Fruit fly (Drosophila melanogaster) whole organism, pupa: ENCODE measurements around the gene CG31102.

Experiments used
- CG10348 ChIP-seq: fragments of 200-800 bp; sonication (Bioruptor generic); IDR thresholded peaks from 2 replicates; pipeline ENCODE4 v1.3.6; 2022; ENCODE audit warnings: missing biosample characterization, missing genetic modification characterization
- CG12605 ChIP-seq: fragments of 200-800 bp; sonication (Bioruptor generic); IDR thresholded peaks from 2 replicates; pipeline ENCODE4 v1.3.6; 2022; ENCODE audit warnings: missing biosample characterization, missing genetic modification characterization
- CG15710 ChIP-seq: fragments of 200-800 bp; sonication (Bioruptor generic); optimal IDR thresholded peaks from 2 replicates; lab custom pipeline; 2018; ENCODE audit warnings: missing biosample characterization, mild to moderate bottlenecking, missing genetic modification characterization, moderate library complexity
- CG32121 ChIP-seq: fragments of 200-800 bp; sonication (Bioruptor generic); IDR thresholded peaks from 2 replicates; pipeline ENCODE4 v1.3.6; 2022; ENCODE audit warnings: missing biosample characterization, missing genetic modification characterization
- CG8159 ChIP-seq: fragments of 200-800 bp; sonication (Bioruptor generic); optimal IDR thresholded peaks from 3 replicates; lab custom pipeline; 2018; ENCODE audit warnings: missing biosample characterization, mild to moderate bottlenecking, missing genetic modification characterization, moderate library complexity
- CG8301 ChIP-seq: fragments of 200-800 bp; sonication (Bioruptor generic); optimal IDR thresholded peaks from 2 replicates; lab custom pipeline; 2018; ENCODE audit warnings: missing biosample characterization, mild to moderate bottlenecking, missing genetic modification characterization
- CG9948 ChIP-seq: fragments of 200-800 bp; sonication (Bioruptor generic); optimal IDR thresholded peaks from 2 replicates; lab custom pipeline; 2018; ENCODE audit warnings: missing biosample characterization, mild to moderate bottlenecking, missing genetic modification characterization, moderate library complexity
- EcR ChIP-seq: fragments of 200-800 bp; sonication (Bioruptor generic); optimal IDR thresholded peaks from 3 replicates; lab custom pipeline; 2019; ENCODE audit warnings: missing biosample characterization, missing genetic modification characterization, mild to moderate bottlenecking, moderate library complexity, missing genetic modification reagents
- Snoo ChIP-seq: fragments of 200-800 bp; sonication (Bioruptor generic); optimal IDR thresholded peaks from 3 replicates; lab custom pipeline; 2017; ENCODE audit warnings: missing biosample characterization, mild to moderate bottlenecking, missing genetic modification characterization, inconsistent platforms
- rn ChIP-seq: fragments of 200-800 bp; sonication (Bioruptor generic); IDR thresholded peaks from 2 replicates; pipeline ENCODE4 v1.3.6; 2022; ENCODE audit warnings: missing biosample characterization, missing genetic modification characterization

- TF ChIP-seq CG8301 (tag; lab: Kevin White, UChicago) (no peak), CG9948 (tag; lab: Kevin White, UChicago) (no peak), CG15710 (tag; lab: Kevin White, UChicago) (no peak), CG32121 (GFP tag; lab: Robert Waterston, UW) (no peak), CG10348 (no peak), CG8159 (tag; lab: Kevin White, UChicago) (no peak), EcR (GFP tag; lab: Kevin White, UChicago) (no peak), rn (GFP tag; lab: Robert Waterston, UW) (no peak), CG12605 (GFP tag; lab: Robert Waterston, UW) (no peak), Snoo (tag; lab: Kevin White, UChicago) (no peak)
Measured at dm6 chr3R:25289589-25289988, 5.8 kb downstream of the CG31102 start, which contains the start of gene CG11893.
